Fruit fly (Drosophila melanogaster): ENCODE results near the gene CG17568.

Gene CG17568

DNA sequence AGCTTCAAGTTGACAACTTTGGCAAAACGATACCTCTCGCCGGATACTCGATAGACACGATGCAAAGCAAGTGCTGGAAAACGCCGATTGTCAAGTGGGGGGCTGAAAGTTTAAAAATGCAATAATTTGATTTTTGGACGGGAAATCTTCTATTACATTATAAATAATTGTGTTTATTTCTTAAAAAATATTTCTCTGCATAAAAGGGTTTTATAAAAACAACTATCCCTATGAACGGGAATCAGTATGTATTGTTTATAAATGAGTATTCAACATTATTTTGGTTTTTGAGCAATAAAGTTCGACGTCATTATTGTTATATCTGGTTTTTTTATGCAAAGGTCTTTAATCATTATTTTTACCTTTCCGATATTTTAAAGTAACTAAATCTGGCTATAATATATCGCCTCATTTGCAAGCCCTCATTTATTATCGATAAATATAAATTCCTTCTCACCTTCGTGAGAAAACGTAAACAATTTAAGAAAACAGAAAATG is 49.5 kb downstream of the CG17568 start, which contains the start of the genes AsnRS and DCTN6-p27 (continued):
- TF ChIP-seq Sox100B (GFP tag; optimal IDR thresholded peaks at IDR 0.05) (no peak), emc (GFP tag; optimal IDR thresholded peaks at IDR 0.05) (peak; percentile 21), Meics (GFP tag; optimal IDR thresholded peaks at IDR 0.05) (peak; percentile 65), prd (optimal IDR thresholded peaks at IDR 0.05) (no peak), prd (GFP tag; IDR thresholded peaks at IDR 0.05) (peak; percentile 66), CG12104 (GFP tag; optimal IDR thresholded peaks at IDR 0.05) (peak; percentile 59), br (optimal IDR thresholded peaks at IDR 0.05) (no peak), sens-2 (GFP tag; IDR thresholded peaks at IDR 0.05) (no peak), CG11695 (GFP tag; IDR thresholded peaks at IDR 0.05) (peak; percentile 60; the same call in 1 of the 3 replicates), btn (GFP tag; optimal IDR thresholded peaks at IDR 0.05) (no peak), nerfin-2 (GFP tag; IDR thresholded peaks at IDR 0.05; ENCODE audit: partially characterized antibody) (peak; percentile 53; the same call in 1 of the 2 replicates), MBD-R2 (GFP tag; IDR thresholded peaks at IDR 0.05) (peak; percentile 66), E2f1 (GFP tag; IDR thresholded peaks at IDR 0.05) (peak; percentile 49; the same call in 1 of the 2 replicates), sim (GFP tag; IDR thresholded peaks at IDR 0.05) (no peak), CG3726 (GFP tag; IDR thresholded peaks at IDR 0.05) (no peak), klu (GFP tag; IDR thresholded peaks at IDR 0.05) (no peak), Trl (optimal IDR thresholded peaks at IDR 0.05) (no peak), Trl (GFP tag; optimal IDR thresholded peaks at IDR 0.05) (peak; percentile 57), Rx (GFP tag; IDR thresholded peaks at IDR 0.05) (peak; percentile 50; the same call in 1 of the 2 replicates), esg (GFP tag; conservative IDR thresholded peaks at IDR 0.05) (peak; percentile 46; the same call in 1 of the 2 replicates), CG7745 (tag; optimal IDR thresholded peaks at IDR 0.05) (no peak), CG10959 (GFP tag; IDR thresholded peaks at IDR 0.05) (no peak), tin (GFP tag; optimal IDR thresholded peaks at IDR 0.05) (peak; percentile 79), CG10543 (GFP tag; optimal IDR thresholded peaks at IDR 0.05) (peak; percentile 82), scrt (GFP tag; optimal IDR thresholded peaks at IDR 0.05) (no peak), ase (GFP tag; IDR thresholded peaks at IDR 0.05) (peak; percentile 64; the same call in 2 of the 3 replicates), CG17361 (GFP tag; IDR thresholded peaks at IDR 0.05) (peak; percentile 75; the same call in 2 of the 3 replicates), ATbp (GFP tag; optimal IDR thresholded peaks at IDR 0.05) (no peak), CG10431 (GFP tag; optimal IDR thresholded peaks at IDR 0.05) (no peak), Sry-δ (GFP tag; optimal IDR thresholded peaks at IDR 0.05) (peak; percentile 70), CG7987 (GFP tag; optimal IDR thresholded peaks at IDR 0.05) (peak; percentile 50), eyg (GFP tag; optimal IDR thresholded peaks at IDR 0.05) (no peak), CG13296 (GFP tag; optimal IDR thresholded peaks at IDR 0.05) (peak; percentile 74), CG10654 (GFP tag; optimal IDR thresholded peaks at IDR 0.05) (peak; percentile 67), H15 (GFP tag; IDR thresholded peaks at IDR 0.05) (0 out of 3 replicates have a peak, but pooled peaks have one; percentile 47), CG10267 (tag; optimal IDR thresholded peaks at IDR 0.05) (peak; percentile 93), bsh (GFP tag; optimal IDR thresholded peaks at IDR 0.05) (peak in 1 of 2 experiments; percentile 60), dm (GFP tag; optimal IDR thresholded peaks at IDR 0.05) (peak; percentile 58), nerfin-1 (tag; optimal IDR thresholded peaks at IDR 0.05) (peak; percentile 90), CG17912 (GFP tag; optimal IDR thresholded peaks at IDR 0.05) (peak; percentile 3), schlank (tag; optimal IDR thresholded peaks at IDR 0.05) (peak; percentile 1), tna (GFP tag; IDR thresholded peaks at IDR 0.05; ENCODE audit: partially characterized antibody) (no peak; the same call in 1 of the 2 replicates), sc (optimal IDR thresholded peaks at IDR 0.05) (no peak), sc (GFP tag; optimal IDR thresholded peaks at IDR 0.05) (no peak), CG4328 (GFP tag; optimal IDR thresholded peaks at IDR 0.05) (peak; percentile 51), amos (GFP tag; IDR thresholded peaks at IDR 0.05; ENCODE audit: partially characterized antibody) (peak; percentile 70; the same call in 1 of the 2 replicates), bbx (GFP tag; IDR thresholded peaks at IDR 0.05; ENCODE audit: partially characterized antibody) (peak; percentile 59), hb (GFP tag; IDR thresholded peaks at IDR 0.05; ENCODE audit: partially characterized antibody) (peak; percentile 80; the same call in 1 of the 3 replicates), Deaf1 (tag; optimal IDR thresholded peaks at IDR 0.05) (peak; percentile 39), Ravus (GFP tag; IDR thresholded peaks at IDR 0.05) (no peak), CG11247 (GFP tag; IDR thresholded peaks at IDR 0.05) (peak; percentile 69)
